Fruit fly (Drosophila melanogaster): ENCODE results near the gene hth.

Gene hth

dm6 chr3R:10530297-10530966 lies 108.9 kb downstream of the hth start (continued):
- TF ChIP-seq ERR (GFP tag; optimal IDR thresholded peaks at IDR 0.05), result no peak
- TF ChIP-seq CG31365 (tag; optimal IDR thresholded peaks at IDR 0.05), result no peak
- TF ChIP-seq dpn (GFP tag; optimal IDR thresholded peaks at IDR 0.05), result no peak
- no peak for TF ChIP-seq CG14014 (GFP tag; IDR thresholded peaks at IDR 0.05)
- TF ChIP-seq gem (tag; optimal IDR thresholded peaks at IDR 0.05), result peak; percentile 19
- TF ChIP-seq CG3838 (GFP tag; optimal IDR thresholded peaks at IDR 0.05), result no peak
- TF ChIP-seq CG12744 (GFP tag; optimal IDR thresholded peaks at IDR 0.05), result no peak
- no peak for TF ChIP-seq CG8281 (tag; optimal IDR thresholded peaks at IDR 0.05)
- no peak for TF ChIP-seq CG13894 (tag; optimal IDR thresholded peaks at IDR 0.05)
- TF ChIP-seq NC2β (GFP tag; optimal IDR thresholded peaks at IDR 0.05), result no peak
- no peak for TF ChIP-seq ap (GFP tag; IDR thresholded peaks at IDR 0.05)
- TF ChIP-seq CG8478 (optimal IDR thresholded peaks at IDR 0.05), result no peak
- TF ChIP-seq CG9609 (GFP tag; optimal IDR thresholded peaks at IDR 0.05), result no peak
- TF ChIP-seq odd (GFP tag; optimal IDR thresholded peaks at IDR 0.05), result no peak
- no peak for TF ChIP-seq tna (GFP tag; IDR thresholded peaks at IDR 0.05; ENCODE audit: partially characterized antibody)

- TF ChIP-seq lab (GFP tag; optimal IDR thresholded peaks at IDR 0.05) (peak; percentile 13), eve (GFP tag; optimal IDR thresholded peaks at IDR 0.05) (no peak), twi (tag; optimal IDR thresholded peaks at IDR 0.05) (peak; percentile 91), CG10654 (GFP tag; optimal IDR thresholded peaks at IDR 0.05) (no peak), slbo (GFP tag; IDR thresholded peaks at IDR 0.05) (no peak), CG10462 (GFP tag; optimal IDR thresholded peaks at IDR 0.05) (no peak), Awh (GFP tag; IDR thresholded peaks at IDR 0.05) (no peak), CG6689 (GFP tag; IDR thresholded peaks at IDR 0.05) (0 out of 2 replicates have a peak, but pooled peaks have one; percentile 12), CG2199 (GFP tag; IDR thresholded peaks at IDR 0.05) (0 out of 3 replicates have a peak, but pooled peaks have one; percentile 35), croc (GFP tag; conservative IDR thresholded peaks at IDR 0.05) (no peak), sob (GFP tag; IDR thresholded peaks at IDR 0.05) (0 out of 2 replicates have a peak, but pooled peaks have one; percentile 5), Xrp1 (GFP tag; IDR thresholded peaks at IDR 0.05) (peak; percentile 19), cg (GFP tag; optimal IDR thresholded peaks at IDR 0.05) (peak; percentile 59), Nf-YA (GFP tag; IDR thresholded peaks at IDR 0.05) (no peak), CG4360 (GFP tag; IDR thresholded peaks at IDR 0.05) (0 out of 2 replicates have a peak, but pooled peaks have one; percentile 29), CG17328 (GFP tag; IDR thresholded peaks at IDR 0.05) (0 out of 2 replicates have a peak, but pooled peaks have one; percentile 24), oc (tag; optimal IDR thresholded peaks at IDR 0.05) (peak; percentile 37), Stat92E (GFP tag; optimal IDR thresholded peaks at IDR 0.05) (peak in 1 of 3 experiments; percentile 80), Scr (GFP tag; IDR thresholded peaks at IDR 0.05; ENCODE audit: partially characterized antibody) (no peak), al (GFP tag; IDR thresholded peaks at IDR 0.05) (no peak), sqz (GFP tag; optimal IDR thresholded peaks at IDR 0.05) (peak; percentile 31), gcm (GFP tag; optimal IDR thresholded peaks at IDR 0.05) (peak; percentile 16), kni (GFP tag; optimal IDR thresholded peaks at IDR 0.05) (peak; percentile 58), CG5953 (GFP tag; IDR thresholded peaks at IDR 0.05) (no peak), CG13894 (tag; optimal IDR thresholded peaks at IDR 0.05) (peak; percentile 61), fu2 (GFP tag; optimal IDR thresholded peaks at IDR 0.05) (no peak), so (GFP tag; IDR thresholded peaks at IDR 0.05) (0 out of 3 replicates have a peak, but pooled peaks have one; percentile 25), chinmo (GFP tag; IDR thresholded peaks at IDR 0.05; ENCODE audit: partially characterized antibody) (0 out of 4 replicates have a peak, but pooled peaks have one; percentile 58), zfh1 (GFP tag; IDR thresholded peaks at IDR 0.05) (no peak)
Measured at dm6 chr3R:10528461-10528860, 110.9 kb downstream of the hth start.

All from whole organism, embryonic.